Fruit fly (Drosophila melanogaster): Measurements from ENCODE around the gene Shab.
A peak's percentile ranks its signal among the peaks of the same experiment; 100 is the strongest.

Shab gene

DNA sequence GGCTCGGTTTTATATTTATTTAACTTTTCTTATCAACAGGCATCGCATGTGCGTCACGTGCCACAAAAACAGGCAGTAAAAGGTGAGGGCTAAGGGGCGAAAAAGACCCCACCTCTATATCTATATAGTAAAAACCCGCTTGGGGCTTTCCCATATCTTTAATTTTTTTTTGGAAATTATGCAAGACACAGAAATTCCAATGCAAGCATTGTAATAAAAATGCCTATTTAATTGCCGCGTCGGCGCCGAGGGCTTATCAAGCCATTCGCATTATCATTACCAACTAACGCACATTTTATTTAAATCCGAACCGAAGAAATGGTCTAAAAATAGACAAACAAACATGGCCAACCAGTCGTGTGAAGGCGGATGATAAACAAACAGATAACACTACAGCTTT, 7.4 kb upstream of the Shab start (continued):
- TF ChIP-seq onecut (GFP tag; IDR thresholded peaks at IDR 0.05) (no peak), org-1 (GFP tag; optimal IDR thresholded peaks at IDR 0.05) (no peak), Opbp (GFP tag; IDR thresholded peaks at IDR 0.05; ENCODE audit: partially characterized antibody) (no peak), dm (GFP tag; optimal IDR thresholded peaks at IDR 0.05) (no peak), CG7987 (GFP tag; optimal IDR thresholded peaks at IDR 0.05) (no peak), Ets65A (GFP tag) (peak; percentile 15), E2f1 (GFP tag; IDR thresholded peaks at IDR 0.05) (no peak), ewg (GFP tag; optimal IDR thresholded peaks at IDR 0.05) (no peak), CG13894 (tag; optimal IDR thresholded peaks at IDR 0.05) (no peak), CG17568 (GFP tag; optimal IDR thresholded peaks at IDR 0.05) (no peak), CG10431 (GFP tag; optimal IDR thresholded peaks at IDR 0.05) (no peak), Gug (GFP tag; IDR thresholded peaks at IDR 0.05) (no peak), CG10274 (GFP tag; optimal IDR thresholded peaks at IDR 0.05) (no peak), CG13296 (GFP tag; optimal IDR thresholded peaks at IDR 0.05) (no peak), yki (optimal IDR thresholded peaks at IDR 0.05) (no peak), CG17328 (GFP tag; IDR thresholded peaks at IDR 0.05) (no peak), sd (tag; optimal IDR thresholded peaks at IDR 0.05) (peak; percentile 80), CG15479 (GFP tag; optimal IDR thresholded peaks at IDR 0.05) (no peak), CG8924 (tag; optimal IDR thresholded peaks at IDR 0.05) (no peak), Sox100B (GFP tag; optimal IDR thresholded peaks at IDR 0.05) (no peak), sr (GFP tag; IDR thresholded peaks at IDR 0.05) (no peak), fu2 (GFP tag; optimal IDR thresholded peaks at IDR 0.05) (no peak), pum (GFP tag; optimal IDR thresholded peaks at IDR 0.05) (no peak)

DNA sequence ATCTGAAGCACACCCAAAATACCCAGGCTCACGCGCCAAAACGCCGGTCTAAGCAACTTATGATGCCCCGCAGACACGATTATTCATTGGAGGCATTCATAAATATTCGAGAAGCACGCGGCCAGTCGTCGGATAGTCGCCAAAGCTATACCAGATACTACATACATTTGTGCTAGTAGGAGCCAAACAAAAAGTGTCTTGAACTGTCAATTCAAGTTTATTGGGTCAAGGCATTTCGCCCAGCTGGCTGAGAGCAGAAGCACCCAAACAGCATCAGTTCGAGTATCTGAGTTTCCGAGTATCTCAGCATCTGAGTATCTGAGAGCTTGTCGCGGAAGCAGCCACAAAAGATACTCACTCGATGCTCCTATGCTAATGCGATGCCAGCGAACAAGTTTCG, 6.7 kb upstream of the Shab start:
- TF ChIP-seq CG12769 (tag; optimal IDR thresholded peaks at IDR 0.05) (peak; percentile 74), cato (GFP tag; optimal IDR thresholded peaks at IDR 0.05; ENCODE audit: borderline replicate concordance) (no peak), Atf6 (GFP tag; IDR thresholded peaks at IDR 0.05) (no peak), CG10209 (GFP tag; optimal IDR thresholded peaks at IDR 0.05) (no peak), sd (tag; optimal IDR thresholded peaks at IDR 0.05) (peak; percentile 45), Mrtf (GFP tag; IDR thresholded peaks at IDR 0.05) (no peak), Eip74EF (GFP tag; optimal IDR thresholded peaks at IDR 0.05) (peak in 1 of 2 experiments; percentile 36), CG4424 (GFP tag; optimal IDR thresholded peaks at IDR 0.05) (no peak), org-1 (GFP tag; optimal IDR thresholded peaks at IDR 0.05) (no peak), nau (GFP tag; optimal IDR thresholded peaks at IDR 0.05) (no peak), z (GFP tag; IDR thresholded peaks at IDR 0.05) (peak; percentile 76), Trl (optimal IDR thresholded peaks at IDR 0.05) (peak in 1 of 2 experiments; percentile 6), Trl (GFP tag; optimal IDR thresholded peaks at IDR 0.05) (no peak), vvl (GFP tag; IDR thresholded peaks at IDR 0.05) (peak; percentile 23), sc (optimal IDR thresholded peaks at IDR 0.05) (no peak), sc (GFP tag; optimal IDR thresholded peaks at IDR 0.05) (no peak), sna (GFP tag; IDR thresholded peaks at IDR 0.05; ENCODE audit: partially characterized antibody) (no peak), fu2 (GFP tag; optimal IDR thresholded peaks at IDR 0.05) (no peak), Blimp-1 (GFP tag; optimal IDR thresholded peaks at IDR 0.05) (peak; percentile 36), CG13894 (tag; optimal IDR thresholded peaks at IDR 0.05) (peak; percentile 48), tin (GFP tag; optimal IDR thresholded peaks at IDR 0.05) (no peak), ftz-f1 (GFP tag; optimal IDR thresholded peaks at IDR 0.05) (peak; percentile 67), dysf (GFP tag; IDR thresholded peaks at IDR 0.05) (no peak), Med (GFP tag) (peak; percentile 44), chinmo (GFP tag; IDR thresholded peaks at IDR 0.05; ENCODE audit: partially characterized antibody) (peak; percentile 86; the same call in 2 of the 4 replicates), CG10543 (GFP tag; optimal IDR thresholded peaks at IDR 0.05) (peak; percentile 12), CrebB (tag; optimal IDR thresholded peaks at IDR 0.05) (no peak), cwo (GFP tag; optimal IDR thresholded peaks at IDR 0.05) (peak; percentile 12)

Measured in whole organism, embryonic.